Fruit fly (Drosophila melanogaster): Measurements from ENCODE around the gene Fadd.

DNA sequence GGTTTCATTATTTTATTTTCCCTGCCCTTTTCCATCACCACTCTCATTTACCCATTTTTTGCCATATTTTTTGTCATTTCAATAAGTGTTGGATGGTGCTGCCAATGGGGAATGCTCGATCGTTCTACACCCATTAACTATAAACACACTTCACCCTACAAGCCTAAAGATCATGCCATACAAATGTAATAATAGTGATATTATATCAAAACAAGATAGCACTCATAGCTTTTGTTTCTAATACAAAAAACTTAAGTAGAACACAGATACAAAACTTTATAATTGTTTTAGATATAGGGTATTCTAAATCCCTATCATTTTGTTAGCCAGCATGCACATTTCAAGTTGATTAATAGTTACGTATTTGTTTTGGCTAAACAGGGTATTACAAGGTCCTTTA lies 34.6 kb upstream of the Fadd start:
- TF ChIP-seq usp (GFP tag; optimal IDR thresholded peaks at IDR 0.05) = no peak
- TF ChIP-seq psq (optimal IDR thresholded peaks at IDR 0.05) = no peak
- no peak for TF ChIP-seq Dll (optimal IDR thresholded peaks at IDR 0.05)
